Fruit fly (Drosophila melanogaster) S2 (cell line): ENCODE data around the gene hoip.

Experiments used
- CG8478 ChIP-seq: fragments of >200 bp; optimal IDR thresholded peaks from 2 replicates; lab custom pipeline; 2018
- CTCF ChIP-seq, 2 experiments: fragments of >200 bp; optimal IDR thresholded peaks; 2 replicates each; lab custom pipeline; 2018

DNA sequence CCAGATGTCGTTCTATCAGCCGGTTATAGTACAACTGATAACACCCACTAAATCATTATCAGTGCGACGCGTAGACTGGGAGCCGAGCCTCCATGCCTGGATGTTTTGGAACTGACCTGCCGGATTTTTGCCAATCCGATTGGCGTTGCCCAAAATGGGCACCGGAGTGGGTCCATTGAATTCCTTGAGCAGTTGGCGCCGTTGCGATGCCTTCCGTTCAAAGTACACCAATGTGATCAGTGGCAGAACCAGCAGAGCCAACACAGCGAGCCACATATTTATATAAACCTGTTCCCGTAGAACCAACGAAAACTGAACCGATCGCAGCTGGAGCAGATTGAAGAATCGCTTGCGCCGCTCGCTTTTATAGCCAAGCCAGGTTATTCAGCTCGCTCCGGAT, 50.2 kb downstream of the hoip start, which contains the start of gene Cyp4e3:
- TF ChIP-seq CG8478 (lab: Kevin White, UChicago), result no peak
- TF ChIP-seq CTCF (optimal IDR thresholded peaks at IDR 0.05; lab: Kevin White, UChicago), result no peak
